Fruit fly (Drosophila melanogaster): ENCODE data around the gene CG46387.

Gene CG46387

dm6 chr3L:9897164-9897783 is 1.2 kb upstream of the CG46387 start (continued):
- peak; percentile 34 for TF ChIP-seq CG8632 (GFP tag; optimal IDR thresholded peaks at IDR 0.05)
- no peak for TF ChIP-seq CG11294 (GFP tag; IDR thresholded peaks at IDR 0.05)
- TF ChIP-seq CG10631 (GFP tag; optimal IDR thresholded peaks at IDR 0.05) = peak; percentile 40
- no peak for TF ChIP-seq Ets21C (GFP tag; optimal IDR thresholded peaks at IDR 0.05)
- peak; percentile 0 for TF ChIP-seq spab (GFP tag; optimal IDR thresholded peaks at IDR 0.05)
- TF ChIP-seq CG3919 (GFP tag; optimal IDR thresholded peaks at IDR 0.05) = peak; percentile 60
- no peak for TF ChIP-seq CG8319 (GFP tag; optimal IDR thresholded peaks at IDR 0.05)
- no peak for TF ChIP-seq fkh (GFP tag; optimal IDR thresholded peaks at IDR 0.05)
- TF ChIP-seq Smox (GFP tag; optimal IDR thresholded peaks at IDR 0.05) = peak; percentile 41

- TF ChIP-seq CG8119 (GFP tag; IDR thresholded peaks at IDR 0.05) = no peak
- peak; percentile 33 for TF ChIP-seq lz (GFP tag; optimal IDR thresholded peaks at IDR 0.05)
- TF ChIP-seq OdsH (GFP tag; optimal IDR thresholded peaks at IDR 0.05) = peak; percentile 19
- peak; percentile 90 for TF ChIP-seq fkh (GFP tag; optimal IDR thresholded peaks at IDR 0.05)
- no peak for TF ChIP-seq fd85E (GFP tag; optimal IDR thresholded peaks at IDR 0.05)
- TF ChIP-seq CG8632 (GFP tag; optimal IDR thresholded peaks at IDR 0.05) = no peak
- no peak for TF ChIP-seq Smox (GFP tag; optimal IDR thresholded peaks at IDR 0.05)
- peak; percentile 46 for TF ChIP-seq Sox14 (GFP tag; optimal IDR thresholded peaks at IDR 0.05)
- no peak for TF ChIP-seq CG9139 (GFP tag; optimal IDR thresholded peaks at IDR 0.05)
- no peak for TF ChIP-seq CG11294 (GFP tag; IDR thresholded peaks at IDR 0.05)
- no peak for TF ChIP-seq Sox15 (GFP tag; optimal IDR thresholded peaks at IDR 0.05)
- TF ChIP-seq CG8319 (GFP tag; optimal IDR thresholded peaks at IDR 0.05) = peak; percentile 45
- no peak for TF ChIP-seq CG11902 (GFP tag; optimal IDR thresholded peaks at IDR 0.05)
- TF ChIP-seq CG6792 (GFP tag; optimal IDR thresholded peaks at IDR 0.05) = no peak
- TF ChIP-seq CG32006 (GFP tag; optimal IDR thresholded peaks at IDR 0.05) = no peak
- TF ChIP-seq CG15336 (GFP tag; IDR thresholded peaks at IDR 0.05) = no peak
- peak; percentile 26 for TF ChIP-seq CG7368 (GFP tag; optimal IDR thresholded peaks at IDR 0.05)
- no peak for TF ChIP-seq Gug (GFP tag; IDR thresholded peaks at IDR 0.05)
- TF ChIP-seq CG34406 (GFP tag; optimal IDR thresholded peaks at IDR 0.05) = no peak
- TF ChIP-seq spab (GFP tag; optimal IDR thresholded peaks at IDR 0.05) = no peak
- TF ChIP-seq eg (GFP tag; IDR thresholded peaks at IDR 0.05) = no peak
- no peak for TF ChIP-seq CG6276 (GFP tag; optimal IDR thresholded peaks at IDR 0.05)
- no peak for TF ChIP-seq ss (GFP tag; optimal IDR thresholded peaks at IDR 0.05)
- no peak for TF ChIP-seq dac (GFP tag; optimal IDR thresholded peaks at IDR 0.05)
- TF ChIP-seq net (GFP tag; optimal IDR thresholded peaks at IDR 0.05) = no peak
- TF ChIP-seq salr (GFP tag; optimal IDR thresholded peaks at IDR 0.05) = no peak
- TF ChIP-seq CG16779 (tag; optimal IDR thresholded peaks at IDR 0.05) = no peak
- TF ChIP-seq Lpt (GFP tag; optimal IDR thresholded peaks at IDR 0.05) = no peak
- peak; percentile 38 for TF ChIP-seq topi (GFP tag; optimal IDR thresholded peaks at IDR 0.05)
- TF ChIP-seq Hr4 (GFP tag; optimal IDR thresholded peaks at IDR 0.05) = no peak
- no peak for TF ChIP-seq Hr38 (GFP tag; optimal IDR thresholded peaks at IDR 0.05)
- TF ChIP-seq Ets21C (GFP tag; optimal IDR thresholded peaks at IDR 0.05) = peak; percentile 11
- TF ChIP-seq dsx (GFP tag; optimal IDR thresholded peaks at IDR 0.05; ENCODE audit: poor library complexity, severe bottlenecking) = no peak
- TF ChIP-seq Hr39 (GFP tag; optimal IDR thresholded peaks at IDR 0.05) = peak; percentile 45
- TF ChIP-seq CG3032 (tag; optimal IDR thresholded peaks at IDR 0.05) = no peak
- TF ChIP-seq acj6 (GFP tag; optimal IDR thresholded peaks at IDR 0.05) = no peak
- TF ChIP-seq esn (GFP tag; optimal IDR thresholded peaks at IDR 0.05) = peak; percentile 50
- TF ChIP-seq Sox102F (GFP tag; optimal IDR thresholded peaks at IDR 0.05) = no peak
- TF ChIP-seq Blimp-1 (GFP tag; optimal IDR thresholded peaks at IDR 0.05) = no peak
- TF ChIP-seq CG6808 (GFP tag; optimal IDR thresholded peaks at IDR 0.05) = no peak
- TF ChIP-seq CG6854 (GFP tag; optimal IDR thresholded peaks at IDR 0.05) = no peak
- TF ChIP-seq Eip75B (GFP tag; optimal IDR thresholded peaks at IDR 0.05) = peak; percentile 55
- TF ChIP-seq CG10631 (GFP tag; optimal IDR thresholded peaks at IDR 0.05) = peak; percentile 16
- TF ChIP-seq CG4318 (GFP tag; optimal IDR thresholded peaks at IDR 0.05) = no peak
- TF ChIP-seq svp (GFP tag) = peak; percentile 53
- TF ChIP-seq Ets96B (tag; optimal IDR thresholded peaks at IDR 0.05) = no peak
Observed at dm6 chr3L:9899046-9899659, 727 bp downstream of the CG46387 start, which contains the start of gene nudE. TSS of gene nudE (plus strand) at chr3L:9899241.

All from whole organism, prepupa.